Worm (Caenorhabditis elegans) whole organism, L4 larva: ENCODE data around the gene T04H1.12.
A peak's percentile ranks its signal among the peaks of the same experiment; 100 is the strongest.

Experiments
- F10B5.3 ChIP-seq: sonication (generic microtip); optimal IDR thresholded peaks from 2 replicates; lab custom pipeline; 2016; ENCODE audit warnings: mild to moderate bottlenecking, missing genetic modification characterization, missing compliant biosample characterization
- F44E2.7 ChIP-seq: fragments of 200-800 bp; sonication (Bioruptor generic); IDR thresholded peaks from 2 replicates; pipeline ENCODE4 v2.1.2; 2022; ENCODE audit warnings: missing genetic modification characterization, missing compliant biosample characterization
- Y75B8A.6 ChIP-seq: fragments of 200-800 bp; sonication (Bioruptor generic); IDR thresholded peaks from 2 replicates; pipeline ENCODE4 v1.3.6; 2022; ENCODE audit warnings: missing genetic modification reagents, missing genetic modification characterization, missing compliant biosample characterization
- aha-1 ChIP-seq: fragments of 150-350 bp; peaks from one replicate; lab custom pipeline; 2014; ENCODE audit warnings: missing biosample characterization, missing genetic modification characterization
- ceh-28 ChIP-seq: fragments of 150-350 bp; optimal IDR thresholded peaks from 2 replicates; lab custom pipeline; 2014; ENCODE audit warnings: missing biosample characterization, missing genetic modification reagents, missing genetic modification characterization
- ceh-32 ChIP-seq: sonication (generic microtip); optimal IDR thresholded peaks from 2 replicates; lab custom pipeline; 2016; ENCODE audit warnings: mild to moderate bottlenecking, missing genetic modification characterization, missing compliant biosample characterization; ENCODE audit not compliant: poor library complexity
- ceh-62 ChIP-seq: sonication (generic microtip); optimal IDR thresholded peaks from 2 replicates; lab custom pipeline; 2017; ENCODE audit warnings: missing biosample characterization, missing genetic modification characterization
- ceh-82 ChIP-seq: sonication (generic microtip); optimal IDR thresholded peaks from 2 replicates; lab custom pipeline; 2017; ENCODE audit warnings: missing biosample characterization, missing genetic modification characterization
- daf-19 ChIP-seq: fragments of 200-800 bp; sonication (Bioruptor generic); conservative IDR thresholded peaks from 2 replicates; pipeline ENCODE4 v1.3.6; 2022; ENCODE audit warnings: missing genetic modification characterization, missing compliant biosample characterization
- dmd-8 ChIP-seq: fragments of 200-800 bp; sonication (Bioruptor generic); IDR thresholded peaks from 2 replicates; pipeline ENCODE4 v1.3.6; 2022; ENCODE audit warnings: missing genetic modification characterization, missing compliant biosample characterization
- dpl-1 ChIP-seq: fragments of 150-350 bp; optimal IDR thresholded peaks from 2 replicates; lab custom pipeline; 2014; ENCODE audit warnings: missing biosample characterization, missing genetic modification reagents, missing genetic modification characterization
- fkh-10 ChIP-seq: fragments of 150-350 bp; optimal IDR thresholded peaks from 2 replicates; lab custom pipeline; 2014; ENCODE audit warnings: missing biosample characterization, missing genetic modification reagents, missing genetic modification characterization
- gei-8 ChIP-seq: fragments of 200-800 bp; sonication (Bioruptor generic); optimal IDR thresholded peaks from 2 replicates; lab custom pipeline; 2018; ENCODE audit warnings: mild to moderate bottlenecking, missing genetic modification characterization, missing compliant biosample characterization
- hlh-30 ChIP-seq: sonication (generic microtip); optimal IDR thresholded peaks from 2 replicates; lab custom pipeline; 2017; ENCODE audit warnings: antibody characterized with exemption, mild to moderate bottlenecking, missing genetic modification characterization, missing compliant biosample characterization; ENCODE audit not compliant: insufficient read depth
- hmg-1.1 ChIP-seq: fragments of 200-800 bp; sonication (Bioruptor generic); IDR thresholded peaks from 2 replicates; pipeline ENCODE4 v1.3.6; 2022; ENCODE audit warnings: missing genetic modification reagents, missing genetic modification characterization, missing compliant biosample characterization
- jun-1 ChIP-seq: fragments of 150-350 bp; optimal IDR thresholded peaks from 2 replicates; lab custom pipeline; 2014; ENCODE audit warnings: missing biosample characterization, missing genetic modification reagents, missing genetic modification characterization
- lim-7 ChIP-seq: fragments of 200-800 bp; sonication (Bioruptor generic); IDR thresholded peaks from 2 replicates; pipeline ENCODE4 v1.3.6; 2022; ENCODE audit warnings: missing genetic modification characterization, missing compliant biosample characterization
- lin-15B ChIP-seq: fragments of 150-350 bp; sonication (generic microtip); optimal IDR thresholded peaks from 3 replicates; lab custom pipeline; 2014; ENCODE audit warnings: missing biosample characterization, missing genetic modification characterization
- lin-38 ChIP-seq: fragments of 200-800 bp; sonication (Bioruptor generic); IDR thresholded peaks from 2 replicates; pipeline ENCODE4 v1.3.6; 2022; ENCODE audit warnings: missing genetic modification reagents, missing genetic modification characterization, missing compliant biosample characterization
- lin-39 ChIP-seq: fragments of 150-350 bp; optimal IDR thresholded peaks from 2 replicates; lab custom pipeline; 2014; ENCODE audit warnings: missing biosample characterization, missing genetic modification reagents, missing genetic modification characterization
- lir-3 ChIP-seq: sonication (generic microtip); optimal IDR thresholded peaks from 2 replicates; lab custom pipeline; 2016; ENCODE audit warnings: mild to moderate bottlenecking, missing genetic modification characterization, missing compliant biosample characterization
- lsy-2 ChIP-seq, 2 experiments: fragments of 150-350 bp in 1 of 2; sonication (generic microtip) in 1 of 2; optimal IDR thresholded peaks; 2 replicates each; lab custom pipeline; 2014 to 2017; ENCODE audit warnings: missing biosample characterization in 2 of 2, missing genetic modification characterization in 2 of 2
- madf-9 ChIP-seq: fragments of 200-800 bp; sonication (Bioruptor generic); conservative IDR thresholded peaks from 2 replicates; pipeline ENCODE4 v1.3.6; 2022; ENCODE audit warnings: missing genetic modification reagents, missing genetic modification characterization, missing compliant biosample characterization
- mdt-29 ChIP-seq: fragments of 200-800 bp; sonication (Bioruptor generic); IDR thresholded peaks from 2 replicates; pipeline ENCODE4 v1.3.6; 2022; ENCODE audit warnings: missing genetic modification reagents, missing genetic modification characterization, missing compliant biosample characterization
- mep-1 ChIP-seq: fragments of 150-350 bp; sonication (generic microtip); optimal IDR thresholded peaks from 3 replicates; lab custom pipeline; 2014; ENCODE audit warnings: missing biosample characterization, missing genetic modification characterization
- mes-2 ChIP-seq: sonication (generic microtip); optimal IDR thresholded peaks from 2 replicates; lab custom pipeline; 2016; ENCODE audit warnings: missing genotype, mild to moderate bottlenecking, missing genetic modification characterization, missing compliant biosample characterization; ENCODE audit not compliant: poor library complexity, severe bottlenecking
- nhr-111 ChIP-seq: fragments of 200-800 bp; sonication (Bioruptor generic); optimal IDR thresholded peaks from 2 replicates; lab custom pipeline; 2018; ENCODE audit warnings: mild to moderate bottlenecking, missing genetic modification characterization, missing compliant biosample characterization
- nhr-41 ChIP-seq: fragments of 200-800 bp; sonication (Bioruptor generic); IDR thresholded peaks from 2 replicates; pipeline ENCODE4 v1.3.6; 2022; ENCODE audit warnings: missing genetic modification reagents, missing genetic modification characterization, missing compliant biosample characterization
- pha-4 ChIP-seq, 2 experiments: fragments of 150-350 bp in 1 of 2; fragments of 200-800 bp in 1 of 2; sonication (Bioruptor generic) in 1 of 2; IDR thresholded peaks in 1 of 2; optimal IDR thresholded peaks in 1 of 2; 2 replicates each; pipeline versions ENCODE4 v1.3.6 to Lab custom; 2014 to 2022; ENCODE audit warnings: missing genetic modification characterization in 2 of 2, missing genetic modification reagents in 2 of 2, missing biosample characterization in 1 of 2, missing compliant biosample characterization in 1 of 2
- pqm-1 ChIP-seq: sonication (generic microtip); optimal IDR thresholded peaks from 2 replicates; lab custom pipeline; 2017; ENCODE audit warnings: missing biosample characterization, missing genetic modification characterization
- rbr-2 ChIP-seq: sonication (generic microtip); optimal IDR thresholded peaks from 2 replicates; lab custom pipeline; 2016; ENCODE audit warnings: missing genotype, missing genetic modification characterization, missing compliant biosample characterization
- saeg-2 ChIP-seq: fragments of 200-800 bp; sonication (Bioruptor generic); IDR thresholded peaks from 2 replicates; pipeline ENCODE4 v1.3.6; 2022; ENCODE audit warnings: missing genetic modification reagents, missing genetic modification characterization, missing compliant biosample characterization
- snpc-1.2 ChIP-seq: fragments of 200-800 bp; sonication (Bioruptor generic); IDR thresholded peaks from 2 replicates; pipeline ENCODE4 v1.3.6; 2022; ENCODE audit warnings: missing genetic modification reagents, missing genetic modification characterization, missing compliant biosample characterization
- spr-1 ChIP-seq: sonication (generic microtip); optimal IDR thresholded peaks from 2 replicates; lab custom pipeline; 2016; ENCODE audit warnings: mild to moderate bottlenecking, missing genetic modification characterization, missing compliant biosample characterization
- spr-3 ChIP-seq: fragments of 200-800 bp; sonication (Bioruptor generic); optimal IDR thresholded peaks from 2 replicates; lab custom pipeline; 2018; ENCODE audit warnings: mild to moderate bottlenecking, missing genetic modification characterization, missing compliant biosample characterization
- unc-130 ChIP-seq: sonication (generic microtip); optimal IDR thresholded peaks from 2 replicates; lab custom pipeline; 2016; ENCODE audit warnings: missing genetic modification reagents, missing genetic modification characterization, missing compliant biosample characterization
- unc-62 ChIP-seq, 3 experiments: fragments of 150-350 bp in 1 of 3; sonication (generic microtip); optimal IDR thresholded peaks in 2 of 3; peaks in 1 of 3; 1 replicate in 1 of 3; 2 replicates in 2 of 3; lab custom pipeline; 2014 to 2017; ENCODE audit warnings: missing biosample characterization in 3 of 3, missing genetic modification characterization in 3 of 3, missing genetic modification reagents in 3 of 3, missing genotype in 1 of 3
- zfp-3 ChIP-seq: fragments of 200-800 bp; sonication (Bioruptor generic); conservative IDR thresholded peaks from 2 replicates; pipeline ENCODE4 v1.3.6; 2022; ENCODE audit warnings: missing genetic modification reagents, missing genetic modification characterization, missing compliant biosample characterization

T04H1.12 gene

ce11 chrV:12271495-12271894, 16.1 kb downstream of the T04H1.12 start, which contains the start of the genes tsfm-1 and capg-2:
Gene tsfm-1, minus strand, starts transcription at chrV:12271551.
Gene capg-2, plus strand, starts transcription at chrV:12271873.
- TF ChIP-seq nhr-41 (no peak), mdt-29 (no peak), jun-1 (no peak), mes-2 (peak; percentile 29), lin-38 (peak; percentile 84), aha-1 (tag; lab: Kevin White, UChicago) (peak; percentile 62), hmg-1.1 (GFP tag; lab: Robert Waterston, UW) (no peak), madf-9 (no peak), daf-19 (GFP tag; lab: Robert Waterston, UW) (no peak), Y75B8A.6 (no peak), ceh-32 (no peak), dpl-1 (GFP tag; lab: Kevin White, UChicago) (peak; percentile 73)

ce11 chrV:12275714-12276113, 20.3 kb downstream of the T04H1.12 start:
- TF ChIP-seq rbr-2 (tag; lab: Kevin White, UChicago) (no peak), spr-1 (tag; lab: Kevin White, UChicago) (no peak), gei-8 (no peak), saeg-2 (no peak), lir-3 (tag; lab: Kevin White, UChicago) (no peak), ceh-62 (tag; lab: Kevin White, UChicago) (no peak), ceh-28 (tag; lab: Kevin White, UChicago) (no peak), lim-7 (GFP tag; lab: Robert Waterston, UW) (no peak), F10B5.3 (no peak), spr-3 (no peak), mes-2 (no peak), mep-1 (tag; lab: Kevin White, UChicago) (no peak)

DNA sequence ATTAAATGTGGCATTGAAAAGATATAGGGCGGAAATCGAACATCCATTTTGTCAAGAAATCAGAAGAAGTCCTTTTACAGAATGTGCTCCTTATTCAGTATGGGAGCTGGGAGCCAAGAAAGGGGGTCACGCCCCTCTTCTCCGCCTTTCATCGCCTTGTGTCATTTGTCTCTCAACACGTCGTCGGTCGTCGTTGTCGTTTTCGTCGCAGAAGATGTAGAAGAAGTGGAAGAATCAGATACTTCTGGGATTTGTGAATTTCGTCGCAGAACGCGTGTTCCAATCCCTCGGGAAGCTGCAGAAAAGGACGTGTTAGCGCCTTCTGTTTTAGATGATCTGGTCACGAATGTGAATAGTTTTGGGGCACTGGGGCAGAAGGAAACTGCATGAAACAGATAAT, 21.5 kb downstream of the T04H1.12 start, which contains the start of gene bnc-1:
Gene bnc-1, minus strand, starts transcription at position 101 of the 400 bp plus-strand sequence.
- TF ChIP-seq snpc-1.2 (GFP tag; lab: Robert Waterston, UW) (no peak), F44E2.7 (peak; percentile 33; the same call in 1 of the 2 replicates)

ce11 chrV:12281508-12281907, 26.1 kb downstream of the T04H1.12 start:
- TF ChIP-seq lin-39 (tag; lab: Kevin White, UChicago) (no peak), unc-62 (GFP tag; optimal IDR thresholded peaks at IDR 0.05 in 1 of 2; lab: Kevin White, UChicago) (peak in 1 of 2 experiments; percentile 34), unc-62 (tag; optimal IDR thresholded peaks at IDR 0.05; lab: Kevin White, UChicago) (no peak)

ce11 chrV:12283187-12283586, 27.7 kb downstream of the T04H1.12 start, which contains the start of gene F55C5.10:
Gene F55C5.10, plus strand, starts transcription at chrV:12283487.
- TF ChIP-seq nhr-111 (no peak), zfp-3 (GFP tag; lab: Robert Waterston, UW) (no peak), pqm-1 (no peak), dmd-8 (GFP tag; lab: Robert Waterston, UW) (no peak), rbr-2 (tag; lab: Kevin White, UChicago) (no peak), lin-15B (no peak), unc-62 (GFP tag; optimal IDR thresholded peaks at IDR 0.05 in 1 of 2; lab: Kevin White, UChicago) (peak in 1 of 2 experiments; percentile 27), unc-62 (tag; optimal IDR thresholded peaks at IDR 0.05; lab: Kevin White, UChicago) (no peak)

DNA sequence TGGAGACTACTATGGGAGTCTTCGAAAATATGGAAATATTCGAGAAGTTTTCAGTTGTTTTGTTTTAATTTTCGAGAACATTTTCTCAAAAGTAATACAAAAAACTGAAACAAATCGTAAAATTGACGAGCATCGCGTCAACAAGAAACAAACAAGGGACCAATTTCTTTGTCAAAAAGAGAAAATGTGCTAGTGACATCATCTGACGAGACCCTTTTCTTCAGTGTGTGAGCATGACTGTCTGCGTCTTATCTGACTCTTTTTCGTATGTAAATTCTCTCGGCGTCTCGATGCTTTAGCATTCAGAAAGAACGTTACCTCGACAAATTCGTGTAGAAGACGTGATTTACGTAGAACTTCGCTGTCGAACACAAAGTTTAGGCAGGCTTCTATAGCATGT, 32.2 kb downstream of the T04H1.12 start:
- TF ChIP-seq hlh-30 (tag; lab: Kevin White, UChicago) = peak; percentile 29
- TF ChIP-seq ceh-82 = no peak
- peak; percentile 12 for TF ChIP-seq fkh-10 (GFP tag; lab: Kevin White, UChicago)
- peak in 1 of 2 experiments; percentile 24 for TF ChIP-seq lsy-2 (tag; optimal IDR thresholded peaks at IDR 0.05; lab: Kevin White, UChicago)
- peak in 1 of 2 experiments; percentile 77 for TF ChIP-seq unc-62 (GFP tag; optimal IDR thresholded peaks at IDR 0.05 in 1 of 2; lab: Kevin White, UChicago)
- no peak for TF ChIP-seq unc-62 (tag; optimal IDR thresholded peaks at IDR 0.05; lab: Kevin White, UChicago)
- TF ChIP-seq pha-4 (GFP tag; IDR thresholded peaks at IDR 0.05; lab: Robert Waterston, UW) = no peak
- no peak for TF ChIP-seq pha-4 (tag; optimal IDR thresholded peaks at IDR 0.05; lab: Kevin White, UChicago)
- TF ChIP-seq unc-130 (GFP tag; lab: Kevin White, UChicago) = no peak
- peak; percentile 0 for TF ChIP-seq mep-1 (tag; lab: Kevin White, UChicago)
